Worm (Caenorhabditis elegans) whole organism, L3 larva: Measurements from ENCODE around the gene srh-167.

Source experiments
- R02D3.7 ChIP-seq: fragments of 150-350 bp; optimal IDR thresholded peaks from 2 replicates; lab custom pipeline; 2014; ENCODE audit warnings: missing biosample characterization, missing genetic modification characterization
- ZK546.5 ChIP-seq: sonication (generic microtip); optimal IDR thresholded peaks from 2 replicates; lab custom pipeline; 2017; ENCODE audit warnings: missing biosample characterization, missing genetic modification characterization
- ceh-16 ChIP-seq: sonication (generic microtip); optimal IDR thresholded peaks from 2 replicates; lab custom pipeline; 2017; ENCODE audit warnings: missing biosample characterization, missing genetic modification characterization
- ceh-28 ChIP-seq: fragments of 150-350 bp; optimal IDR thresholded peaks from 2 replicates; lab custom pipeline; 2014; ENCODE audit warnings: missing biosample characterization, missing genetic modification reagents, missing genetic modification characterization
- ceh-9 ChIP-seq: sonication (generic microtip); optimal IDR thresholded peaks from 2 replicates; lab custom pipeline; 2018; ENCODE audit warnings: missing biosample characterization, missing genetic modification characterization
- daf-12 ChIP-seq: fragments of 150-350 bp; optimal IDR thresholded peaks from 2 replicates; lab custom pipeline; 2014; ENCODE audit warnings: missing biosample characterization, missing genetic modification reagents, missing genetic modification characterization
- egl-27 ChIP-seq: sonication (generic microtip); optimal IDR thresholded peaks from 4 replicates; lab custom pipeline; 2017; ENCODE audit warnings: missing biosample characterization, missing genetic modification reagents, missing genetic modification characterization
- egl-5 ChIP-seq: fragments of 150-350 bp; optimal IDR thresholded peaks from 2 replicates; lab custom pipeline; 2017; ENCODE audit warnings: missing biosample characterization, missing genetic modification reagents, missing genetic modification characterization, inconsistent platforms
- elt-2 ChIP-seq: sonication (generic microtip); optimal IDR thresholded peaks from 2 replicates; lab custom pipeline; 2016; ENCODE audit warnings: missing genetic modification reagents, mild to moderate bottlenecking, missing genetic modification characterization, missing compliant biosample characterization
- elt-3 ChIP-seq, 3 experiments: fragments of 150-350 bp in 1 of 3; sonication (generic microtip) in 2 of 3; optimal IDR thresholded peaks; 2 replicates in 2 of 3; 4 replicates in 1 of 3; lab custom pipeline; 2014 to 2017; ENCODE audit warnings: missing biosample characterization in 3 of 3, missing genetic modification characterization in 3 of 3
- eor-1 ChIP-seq, 2 experiments: fragments of 150-350 bp; optimal IDR thresholded peaks; 2 replicates each; lab custom pipeline; 2014 to 2018; ENCODE audit warnings: missing biosample characterization in 2 of 2, missing genetic modification characterization in 2 of 2
- fkh-10 ChIP-seq: sonication (generic microtip); optimal IDR thresholded peaks from 2 replicates; lab custom pipeline; 2017; ENCODE audit warnings: missing biosample characterization, missing genetic modification reagents, missing genetic modification characterization
- fos-1 ChIP-seq: fragments of 150-350 bp; optimal IDR thresholded peaks from 2 replicates; lab custom pipeline; 2014; ENCODE audit warnings: missing biosample characterization, missing genetic modification characterization
- hmg-11 ChIP-seq: sonication (generic microtip); optimal IDR thresholded peaks from 2 replicates; lab custom pipeline; 2016; ENCODE audit warnings: missing genetic modification characterization, missing compliant biosample characterization
- jun-1 ChIP-seq: fragments of 150-350 bp; optimal IDR thresholded peaks from 2 replicates; lab custom pipeline; 2014; ENCODE audit warnings: missing biosample characterization, missing genetic modification reagents, missing genetic modification characterization
- lin-15B ChIP-seq: fragments of 150-350 bp; optimal IDR thresholded peaks from 2 replicates; lab custom pipeline; 2014; ENCODE audit warnings: missing biosample characterization, missing genetic modification characterization
- lin-39 ChIP-seq: fragments of 150-350 bp; optimal IDR thresholded peaks from 2 replicates; lab custom pipeline; 2018; ENCODE audit warnings: missing biosample characterization, missing genetic modification reagents, missing genetic modification characterization
- mdl-1 ChIP-seq: fragments of 150-350 bp; optimal IDR thresholded peaks from 2 replicates; lab custom pipeline; 2014; ENCODE audit warnings: missing biosample characterization, missing genetic modification characterization
- mml-1 ChIP-seq: fragments of 150-350 bp; sonication (generic microtip); optimal IDR thresholded peaks from 3 replicates; lab custom pipeline; 2014; ENCODE audit warnings: missing biosample characterization, missing genetic modification characterization
- nfya-1 ChIP-seq: sonication (generic microtip); optimal IDR thresholded peaks from 2 replicates; lab custom pipeline; 2017; ENCODE audit warnings: missing genetic modification characterization, mild to moderate bottlenecking, missing compliant biosample characterization, antibody characterized with exemption, moderate library complexity; ENCODE audit not compliant: insufficient read depth
- nhr-11 ChIP-seq: fragments of 150-350 bp; optimal IDR thresholded peaks from 2 replicates; lab custom pipeline; 2014; ENCODE audit warnings: missing biosample characterization, missing genetic modification characterization
- nhr-23 ChIP-seq: fragments of 150-350 bp; optimal IDR thresholded peaks from 2 replicates; lab custom pipeline; 2014; ENCODE audit warnings: missing biosample characterization, missing genetic modification reagents, missing genetic modification characterization
- nhr-237 ChIP-seq: fragments of 150-350 bp; optimal IDR thresholded peaks from 2 replicates; lab custom pipeline; 2014; ENCODE audit warnings: missing biosample characterization, missing genetic modification characterization
- nhr-25 ChIP-seq: sonication (generic microtip); optimal IDR thresholded peaks from 2 replicates; lab custom pipeline; 2017; ENCODE audit warnings: missing biosample characterization, missing genetic modification characterization
- nhr-28 ChIP-seq: fragments of 150-350 bp; optimal IDR thresholded peaks from 2 replicates; lab custom pipeline; 2014; ENCODE audit warnings: missing biosample characterization, missing genetic modification characterization
- nhr-43 ChIP-seq: sonication (generic microtip); optimal IDR thresholded peaks from 2 replicates; lab custom pipeline; 2016; ENCODE audit warnings: mild to moderate bottlenecking, missing genetic modification characterization, missing compliant biosample characterization; ENCODE audit not compliant: poor library complexity, severe bottlenecking
- nhr-67 ChIP-seq: fragments of 150-350 bp; optimal IDR thresholded peaks from 2 replicates; lab custom pipeline; 2014; ENCODE audit warnings: missing biosample characterization, missing genetic modification characterization
- nhr-76 ChIP-seq: fragments of 150-350 bp; sonication (generic microtip); optimal IDR thresholded peaks from 5 replicates; lab custom pipeline; 2014; ENCODE audit warnings: missing biosample characterization, missing genetic modification characterization
- pha-4 ChIP-seq: fragments of 150-350 bp; optimal IDR thresholded peaks from 2 replicates; lab custom pipeline; 2014; ENCODE audit warnings: missing biosample characterization, missing genetic modification reagents, missing genetic modification characterization
- pqm-1 ChIP-seq: fragments of 150-350 bp; optimal IDR thresholded peaks from 2 replicates; lab custom pipeline; 2017; ENCODE audit warnings: missing biosample characterization, missing genetic modification characterization, inconsistent platforms
- sea-2 ChIP-seq: fragments of 150-350 bp; sonication (generic microtip); optimal IDR thresholded peaks from 4 replicates; lab custom pipeline; 2014; ENCODE audit warnings: missing biosample characterization, missing genetic modification reagents, missing genetic modification characterization
- skn-1 ChIP-seq: fragments of 150-350 bp; optimal IDR thresholded peaks from 2 replicates; lab custom pipeline; 2014; ENCODE audit warnings: missing biosample characterization, missing genetic modification characterization
- tbx-2 ChIP-seq: sonication (generic microtip); optimal IDR thresholded peaks from 2 replicates; lab custom pipeline; 2016; ENCODE audit warnings: mild to moderate bottlenecking, missing genetic modification characterization, missing compliant biosample characterization
- unc-62 ChIP-seq: fragments of 150-350 bp; sonication (generic microtip); optimal IDR thresholded peaks from 4 replicates; lab custom pipeline; 2014; ENCODE audit warnings: missing biosample characterization, missing genetic modification reagents, missing genetic modification characterization

The srh-167 gene

DNA sequence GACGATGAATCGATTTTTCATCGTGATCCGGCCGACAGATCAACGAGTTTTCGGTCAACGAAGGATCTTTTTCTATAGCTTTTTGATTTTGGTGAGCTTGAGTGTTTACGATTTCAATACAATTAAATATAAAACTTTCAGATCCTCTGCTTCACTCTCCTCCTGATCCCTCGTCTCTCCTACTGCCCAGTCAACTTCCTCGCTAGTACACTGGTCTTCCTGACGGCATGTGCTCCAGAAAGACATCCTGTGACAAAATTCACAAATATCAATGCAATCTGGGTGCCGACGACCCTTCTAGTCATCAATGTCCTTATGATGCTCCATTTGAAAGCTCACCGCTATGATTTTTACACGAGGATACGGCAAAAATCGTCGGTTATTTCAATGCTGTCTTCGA is 25.2 kb upstream of the srh-167 start:
- TF ChIP-seq tbx-2 (tag; lab: Kevin White, UChicago) (no peak), lin-15B (no peak), nhr-25 (tag; lab: Kevin White, UChicago) (no peak), nhr-11 (tag; lab: Kevin White, UChicago) (no peak)

DNA sequence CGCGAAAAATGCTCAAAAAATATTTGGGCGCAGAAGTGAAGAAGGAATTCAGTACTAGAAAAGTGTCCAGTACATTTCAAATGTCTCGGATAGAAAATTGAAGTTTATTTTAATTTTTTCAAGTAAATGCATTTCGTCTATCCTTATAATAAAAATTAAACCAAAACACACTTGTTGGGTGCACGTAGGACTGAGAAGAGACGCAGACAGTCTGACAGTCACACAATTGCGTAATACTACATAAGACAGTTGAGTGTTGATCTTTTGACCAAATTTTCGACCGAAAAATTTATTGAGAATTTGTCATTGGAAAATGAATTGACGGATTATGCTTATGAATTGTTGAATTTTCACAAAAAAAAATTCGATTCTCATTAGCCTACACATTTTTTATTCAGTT is 24.0 kb upstream of the srh-167 start, which contains the start of gene oac-7:
Gene oac-7, plus strand, starts transcription at position 283 of the 400 bp plus-strand sequence.
- TF ChIP-seq elt-2 (tag; lab: Kevin White, UChicago) (peak; percentile 15), hmg-11 (tag; lab: Kevin White, UChicago) (no peak)
- TF ChIP-seq, all 47 proteins: peak for 1

DNA sequence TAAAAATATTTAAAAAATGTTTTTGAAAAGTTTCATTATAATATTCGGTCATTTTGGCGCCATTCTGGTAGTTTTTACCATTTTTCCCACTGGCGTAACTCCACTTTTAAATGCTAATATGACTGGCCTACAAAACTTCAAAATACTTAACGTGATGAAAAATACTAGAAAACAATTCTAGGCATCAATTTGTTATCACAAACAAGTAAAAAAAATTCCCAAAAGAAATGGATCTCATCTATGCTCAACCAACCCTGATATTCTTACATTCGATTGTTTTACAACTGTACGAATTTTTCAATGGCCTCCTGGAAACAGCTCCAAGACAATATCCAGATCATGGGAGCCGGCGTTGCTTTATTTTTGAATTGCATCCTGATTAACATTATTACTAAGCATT is 18.5 kb upstream of the srh-167 start, which contains the start of gene str-214:
Gene str-214, plus strand, starts transcription at position 301 of the 400 bp plus-strand sequence.
- TF ChIP-seq fkh-10 (GFP tag; lab: Kevin White, UChicago) (no peak), lin-39 (tag; lab: Kevin White, UChicago) (no peak), pqm-1 (tag; lab: Kevin White, UChicago) (no peak), mml-1 (no peak), nhr-28 (no peak), nhr-23 (tag; lab: Kevin White, UChicago) (no peak), nhr-11 (tag; lab: Kevin White, UChicago) (no peak), ZK546.5 (tag; lab: Kevin White, UChicago) (no peak), skn-1 (tag; lab: Kevin White, UChicago) (no peak), nhr-43 (tag; lab: Kevin White, UChicago) (no peak), ceh-9 (no peak), nfya-1 (no peak)

DNA sequence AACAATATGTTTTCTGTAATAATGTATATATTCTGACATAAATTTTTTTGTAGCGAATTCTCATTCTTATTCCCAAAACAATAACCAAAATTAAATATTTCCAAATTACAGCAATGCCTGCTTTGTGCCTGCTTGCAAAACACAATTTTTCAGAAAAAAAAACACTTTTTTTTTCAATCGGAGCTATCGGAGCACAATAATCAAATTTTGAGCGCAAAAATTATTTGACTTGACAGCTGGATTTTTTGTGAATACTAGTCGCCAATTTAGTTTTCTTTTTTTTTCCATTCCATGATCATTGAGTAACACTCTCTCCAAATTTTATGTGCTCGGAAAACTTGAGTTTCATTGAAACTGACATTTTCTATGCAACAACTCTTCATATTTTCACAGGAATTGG is 16.3 kb upstream of the srh-167 start, which contains the start of gene srh-180:
Gene srh-180, plus strand, starts transcription at position 301 of the 400 bp plus-strand sequence.
- TF ChIP-seq elt-2 (tag; lab: Kevin White, UChicago) (no peak), ceh-16 (no peak), elt-3 (tag; optimal IDR thresholded peaks at IDR 0.05; lab: Kevin White, UChicago) (no peak), daf-12 (tag; lab: Kevin White, UChicago) (no peak), nhr-43 (tag; lab: Kevin White, UChicago) (no peak), sea-2 (GFP tag; lab: Kevin White, UChicago) (no peak), egl-5 (tag; lab: Kevin White, UChicago) (no peak), fos-1 (tag; lab: Kevin White, UChicago) (no peak), ceh-28 (tag; lab: Kevin White, UChicago) (no peak), nhr-237 (tag; lab: Kevin White, UChicago) (no peak), R02D3.7 (no peak), jun-1 (tag; lab: Kevin White, UChicago) (no peak), pha-4 (no peak), fkh-10 (GFP tag; lab: Kevin White, UChicago) (no peak), egl-27 (tag; lab: Kevin White, UChicago) (no peak), unc-62 (no peak), nhr-67 (tag; lab: Kevin White, UChicago) (no peak), nhr-76 (tag; lab: Kevin White, UChicago) (no peak), mdl-1 (tag; lab: Kevin White, UChicago) (no peak)
- TF ChIP-seq, all 47 proteins: peak for 0

DNA sequence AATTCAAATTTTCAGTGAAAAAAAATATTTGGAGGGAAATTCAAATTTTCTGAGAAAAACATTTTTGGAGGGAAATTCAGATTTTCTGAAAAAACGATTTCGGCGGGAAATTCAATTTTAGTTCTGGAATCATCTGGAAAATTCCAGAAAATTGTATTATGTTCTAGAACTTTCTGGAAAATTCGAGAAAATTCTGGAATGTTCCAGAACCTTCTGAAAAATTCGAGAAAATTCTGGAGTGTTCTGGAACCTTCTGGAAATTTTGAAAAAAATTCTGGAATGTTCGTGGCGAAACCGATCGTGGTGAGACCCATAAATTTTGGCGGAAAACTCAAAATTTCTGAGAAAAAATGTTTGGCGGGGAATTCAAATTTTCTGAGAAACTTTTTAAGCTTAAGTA is 11.4 kb upstream of the srh-167 start:
- TF ChIP-seq fkh-10 (GFP tag; lab: Kevin White, UChicago), result no peak
- no peak for TF ChIP-seq tbx-2 (tag; lab: Kevin White, UChicago)
- no peak for TF ChIP-seq eor-1 (tag; optimal IDR thresholded peaks at IDR 0.05; lab: Kevin White, UChicago)
- no peak for TF ChIP-seq sea-2 (GFP tag; lab: Kevin White, UChicago)
